Worm (Caenorhabditis elegans) whole organism, L4 larva: ENCODE results near the gene mcat-1.

Experiments used
- F10B5.3 ChIP-seq: sonication (generic microtip); optimal IDR thresholded peaks from 2 replicates; lab custom pipeline; 2016; ENCODE audit warnings: mild to moderate bottlenecking, missing genetic modification characterization, missing compliant biosample characterization
- R02D3.7 ChIP-seq: fragments of 150-350 bp; sonication (generic microtip); optimal IDR thresholded peaks from 3 replicates; lab custom pipeline; 2014; ENCODE audit warnings: missing biosample characterization, missing genetic modification characterization
- Y105C5A.15 ChIP-seq: fragments of 200-800 bp; sonication (Bioruptor generic); IDR thresholded peaks from 2 replicates; pipeline ENCODE4 v1.3.6; 2022; ENCODE audit warnings: missing genetic modification characterization, missing compliant biosample characterization
- ZK337.2 ChIP-seq: fragments of 200-800 bp; sonication (Bioruptor generic); IDR thresholded peaks from 2 replicates; pipeline ENCODE4 v1.3.6; 2022; ENCODE audit warnings: missing genetic modification reagents, missing genetic modification characterization, missing compliant biosample characterization
- ZK546.5 ChIP-seq, 2 experiments: sonication (generic microtip); optimal IDR thresholded peaks; 2 replicates each; lab custom pipeline; 2017; ENCODE audit warnings: missing biosample characterization in 2 of 2, missing genetic modification characterization in 2 of 2
- aly-2 ChIP-seq: sonication (generic microtip); optimal IDR thresholded peaks from 2 replicates; lab custom pipeline; 2018; ENCODE audit warnings: missing biosample characterization, missing genetic modification characterization
- ama-1 ChIP-seq: fragments of 150-350 bp; optimal IDR thresholded peaks from 2 replicates; lab custom pipeline; 2014; ENCODE audit warnings: inconsistent platforms, mixed read lengths
- arid-1 ChIP-seq: fragments of 200-800 bp; sonication (Bioruptor generic); conservative IDR thresholded peaks from 2 replicates; pipeline ENCODE4 v1.3.6; 2022; ENCODE audit warnings: missing genetic modification reagents, missing genetic modification characterization, missing compliant biosample characterization
- ceh-20 ChIP-seq: fragments of 200-800 bp; sonication (Bioruptor generic); IDR thresholded peaks from 2 replicates; pipeline ENCODE4 v1.3.6; 2022; ENCODE audit warnings: missing genetic modification reagents, missing genetic modification characterization, missing compliant biosample characterization
- ceh-28 ChIP-seq: fragments of 150-350 bp; optimal IDR thresholded peaks from 2 replicates; lab custom pipeline; 2014; ENCODE audit warnings: missing biosample characterization, missing genetic modification reagents, missing genetic modification characterization
- ceh-32 ChIP-seq: sonication (generic microtip); optimal IDR thresholded peaks from 2 replicates; lab custom pipeline; 2016; ENCODE audit warnings: mild to moderate bottlenecking, missing genetic modification characterization, missing compliant biosample characterization; ENCODE audit not compliant: poor library complexity
- daf-16 ChIP-seq, 3 experiments: sonication (generic microtip); optimal IDR thresholded peaks; 2 replicates each; lab custom pipeline; 2016 to 2017; ENCODE audit warnings: missing genetic modification characterization in 3 of 3, missing genetic modification reagents in 3 of 3, mild to moderate bottlenecking in 2 of 3, missing compliant biosample characterization in 2 of 3, missing biosample characterization in 1 of 3, moderate library complexity in 1 of 3
- daf-19 ChIP-seq: fragments of 200-800 bp; sonication (Bioruptor generic); conservative IDR thresholded peaks from 2 replicates; pipeline ENCODE4 v1.3.6; 2022; ENCODE audit warnings: missing genetic modification characterization, missing compliant biosample characterization
- dmd-6 ChIP-seq: fragments of 200-800 bp; sonication (Bioruptor generic); IDR thresholded peaks from 2 replicates; pipeline ENCODE4 v1.3.6; 2022; ENCODE audit warnings: missing genetic modification reagents, missing genetic modification characterization, missing compliant biosample characterization
- duxl-1 ChIP-seq: sonication (generic microtip); optimal IDR thresholded peaks from 2 replicates; lab custom pipeline; 2016; ENCODE audit warnings: mild to moderate bottlenecking, missing genetic modification characterization, moderate library complexity, missing compliant biosample characterization; ENCODE audit not compliant: poor library complexity
- dve-1 ChIP-seq: sonication (generic microtip); optimal IDR thresholded peaks from 2 replicates; lab custom pipeline; 2017; ENCODE audit warnings: antibody characterized with exemption, mild to moderate bottlenecking, missing genetic modification characterization, missing compliant biosample characterization; ENCODE audit not compliant: insufficient read depth
- egl-27 ChIP-seq: sonication (generic microtip); optimal IDR thresholded peaks from 3 replicates; lab custom pipeline; 2017; ENCODE audit warnings: missing biosample characterization, missing genetic modification reagents, missing genetic modification characterization
- egl-43 ChIP-seq: fragments of 200-800 bp; sonication (Bioruptor generic); IDR thresholded peaks from 2 replicates; pipeline ENCODE4 v1.3.6; 2022; ENCODE audit warnings: missing genetic modification reagents, missing genetic modification characterization, missing compliant biosample characterization
- fkh-10 ChIP-seq: fragments of 150-350 bp; optimal IDR thresholded peaks from 2 replicates; lab custom pipeline; 2014; ENCODE audit warnings: missing biosample characterization, missing genetic modification reagents, missing genetic modification characterization
- hif-1 ChIP-seq, 2 experiments: sonication (generic microtip); optimal IDR thresholded peaks; 2 replicates each; lab custom pipeline; 2016 to 2017; ENCODE audit warnings: missing compliant biosample characterization in 2 of 2, missing genetic modification characterization in 2 of 2, missing genetic modification reagents in 2 of 2, missing genotype in 2 of 2, mild to moderate bottlenecking in 1 of 2
- hmg-1.1 ChIP-seq: fragments of 200-800 bp; sonication (Bioruptor generic); IDR thresholded peaks from 2 replicates; pipeline ENCODE4 v1.3.6; 2022; ENCODE audit warnings: missing genetic modification reagents, missing genetic modification characterization, missing compliant biosample characterization
- lin-13 ChIP-seq: fragments of 150-350 bp; optimal IDR thresholded peaks from 2 replicates; lab custom pipeline; 2014; ENCODE audit warnings: missing biosample characterization, missing genetic modification reagents, missing genetic modification characterization
- lin-15B ChIP-seq: fragments of 150-350 bp; sonication (generic microtip); optimal IDR thresholded peaks from 3 replicates; lab custom pipeline; 2014; ENCODE audit warnings: missing biosample characterization, missing genetic modification characterization
- lin-38 ChIP-seq: fragments of 200-800 bp; sonication (Bioruptor generic); IDR thresholded peaks from 2 replicates; pipeline ENCODE4 v1.3.6; 2022; ENCODE audit warnings: missing genetic modification reagents, missing genetic modification characterization, missing compliant biosample characterization
- lir-3 ChIP-seq: sonication (generic microtip); optimal IDR thresholded peaks from 2 replicates; lab custom pipeline; 2016; ENCODE audit warnings: mild to moderate bottlenecking, missing genetic modification characterization, missing compliant biosample characterization
- madf-5 ChIP-seq, 2 experiments: fragments of 200-800 bp; sonication (Bioruptor generic); IDR thresholded peaks; 2 replicates each; pipeline ENCODE4 v1.3.6; 2022; ENCODE audit warnings: missing compliant biosample characterization in 2 of 2, missing genetic modification characterization in 2 of 2
- mdl-1 ChIP-seq, 2 experiments: fragments of 150-350 bp in 1 of 2; sonication (generic microtip) in 1 of 2; optimal IDR thresholded peaks; 2 replicates each; lab custom pipeline; 2014 to 2017; ENCODE audit warnings: missing biosample characterization in 2 of 2, missing genetic modification characterization in 2 of 2
- mdt-29 ChIP-seq: fragments of 200-800 bp; sonication (Bioruptor generic); IDR thresholded peaks from 2 replicates; pipeline ENCODE4 v1.3.6; 2022; ENCODE audit warnings: missing genetic modification reagents, missing genetic modification characterization, missing compliant biosample characterization
- nhr-10 ChIP-seq: fragments of 150-350 bp; optimal IDR thresholded peaks from 2 replicates; lab custom pipeline; 2014; ENCODE audit warnings: missing biosample characterization, missing genetic modification characterization
- nhr-102 ChIP-seq: sonication (generic microtip); optimal IDR thresholded peaks from 2 replicates; lab custom pipeline; 2016; ENCODE audit warnings: mild to moderate bottlenecking, missing genetic modification characterization, moderate library complexity, missing compliant biosample characterization
- nhr-11 ChIP-seq: fragments of 150-350 bp; optimal IDR thresholded peaks from 2 replicates; lab custom pipeline; 2014; ENCODE audit warnings: missing biosample characterization, missing genetic modification characterization
- nhr-111 ChIP-seq: fragments of 200-800 bp; sonication (Bioruptor generic); optimal IDR thresholded peaks from 2 replicates; lab custom pipeline; 2018; ENCODE audit warnings: mild to moderate bottlenecking, missing genetic modification characterization, missing compliant biosample characterization
- nhr-237 ChIP-seq: sonication (generic microtip); optimal IDR thresholded peaks from 2 replicates; lab custom pipeline; 2017; ENCODE audit warnings: missing biosample characterization, missing genetic modification characterization
- nhr-28 ChIP-seq: fragments of 150-350 bp; optimal IDR thresholded peaks from 2 replicates; lab custom pipeline; 2014; ENCODE audit warnings: missing biosample characterization, missing genetic modification characterization
- nhr-48 ChIP-seq: sonication (generic microtip); optimal IDR thresholded peaks from 2 replicates; lab custom pipeline; 2016; ENCODE audit warnings: mild to moderate bottlenecking, missing genetic modification characterization, missing compliant biosample characterization
- rbr-2 ChIP-seq: sonication (generic microtip); optimal IDR thresholded peaks from 2 replicates; lab custom pipeline; 2016; ENCODE audit warnings: missing genotype, missing genetic modification characterization, missing compliant biosample characterization
- snpc-1.2 ChIP-seq: fragments of 200-800 bp; sonication (Bioruptor generic); IDR thresholded peaks from 2 replicates; pipeline ENCODE4 v1.3.6; 2022; ENCODE audit warnings: missing genetic modification reagents, missing genetic modification characterization, missing compliant biosample characterization
- snpc-4 ChIP-seq: fragments of 150-350 bp; optimal IDR thresholded peaks from 2 replicates; lab custom pipeline; 2014; ENCODE audit warnings: missing biosample characterization, missing genetic modification characterization
- spr-1 ChIP-seq: sonication (generic microtip); optimal IDR thresholded peaks from 2 replicates; lab custom pipeline; 2016; ENCODE audit warnings: mild to moderate bottlenecking, missing genetic modification characterization, missing compliant biosample characterization
- spr-3 ChIP-seq: fragments of 200-800 bp; sonication (Bioruptor generic); optimal IDR thresholded peaks from 2 replicates; lab custom pipeline; 2018; ENCODE audit warnings: mild to moderate bottlenecking, missing genetic modification characterization, missing compliant biosample characterization
- tag-97 ChIP-seq: fragments of 200-800 bp; sonication (Bioruptor generic); IDR thresholded peaks from 2 replicates; pipeline ENCODE4 v1.3.6; 2022; ENCODE audit warnings: missing genetic modification characterization, missing compliant biosample characterization
- unc-62 ChIP-seq, 3 experiments: fragments of 150-350 bp in 1 of 3; sonication (generic microtip); optimal IDR thresholded peaks in 2 of 3; peaks in 1 of 3; 1 replicate in 1 of 3; 2 replicates in 2 of 3; lab custom pipeline; 2014 to 2017; ENCODE audit warnings: missing biosample characterization in 3 of 3, missing genetic modification characterization in 3 of 3, missing genetic modification reagents in 3 of 3, missing genotype in 1 of 3
- zag-1 ChIP-seq: fragments of 150-350 bp; optimal IDR thresholded peaks from 2 replicates; lab custom pipeline; 2014; ENCODE audit warnings: missing biosample characterization, missing genetic modification characterization
- zfp-2 ChIP-seq: sonication (generic microtip); optimal IDR thresholded peaks from 2 replicates; lab custom pipeline; 2016; ENCODE audit warnings: mild to moderate bottlenecking, missing genetic modification characterization, missing compliant biosample characterization
- zfp-3 ChIP-seq: fragments of 200-800 bp; sonication (Bioruptor generic); conservative IDR thresholded peaks from 2 replicates; pipeline ENCODE4 v1.3.6; 2022; ENCODE audit warnings: missing genetic modification reagents, missing genetic modification characterization, missing compliant biosample characterization
- zip-11 ChIP-seq: fragments of 200-800 bp; sonication (Bioruptor generic); IDR thresholded peaks from 2 replicates; pipeline ENCODE4 v1.3.6; 2022; ENCODE audit warnings: missing genetic modification characterization, missing compliant biosample characterization
- ztf-11 ChIP-seq: fragments of 150-350 bp; optimal IDR thresholded peaks from 2 replicates; lab custom pipeline; 2014; ENCODE audit warnings: missing biosample characterization, missing genetic modification characterization
- ztf-7 ChIP-seq: fragments of 150-350 bp; optimal IDR thresholded peaks from 2 replicates; lab custom pipeline; 2014; ENCODE audit warnings: missing biosample characterization, missing genetic modification characterization

The mcat-1 gene

ce11 chrII:43640-44039, 47.7 kb downstream of the mcat-1 start, which contains the start of gene nfyc-1 (continued):
- TF ChIP-seq mdt-29 (GFP tag; lab: Robert Waterston, UW): no peak
- no peak for TF ChIP-seq nhr-237 (tag; lab: Kevin White, UChicago)
- TF ChIP-seq mdl-1 (tag; optimal IDR thresholded peaks at IDR 0.05; lab: Kevin White, UChicago): no peak
- TF ChIP-seq rbr-2 (tag; lab: Kevin White, UChicago): peak; percentile 7
- TF ChIP-seq zip-11 (GFP tag; lab: Robert Waterston, UW): no peak
- no peak for TF ChIP-seq spr-1 (tag; lab: Kevin White, UChicago)
- TF ChIP-seq spr-3 (GFP tag; lab: Kevin White, UChicago): no peak
- no peak for TF ChIP-seq Y105C5A.15 (GFP tag; lab: Robert Waterston, UW)
- peak; percentile 60 for TF ChIP-seq dve-1
- TF ChIP-seq F10B5.3: no peak
- TF ChIP-seq nhr-111: no peak
- peak; percentile 63 for TF ChIP-seq lin-13
- TF ChIP-seq snpc-4 (tag; lab: Kevin White, UChicago): no peak
- no peak for TF ChIP-seq nhr-48 (tag; lab: Kevin White, UChicago)
- no peak for TF ChIP-seq egl-27
- TF ChIP-seq madf-5 (GFP tag; IDR thresholded peaks at IDR 0.05; lab: Robert Waterston, UW): no peak
- TF ChIP-seq fkh-10 (GFP tag; lab: Kevin White, UChicago): peak; percentile 20
- TF ChIP-seq daf-19 (GFP tag; lab: Robert Waterston, UW): no peak
- no peak for TF ChIP-seq dmd-6 (GFP tag; lab: Robert Waterston, UW)
- TF ChIP-seq snpc-1.2 (GFP tag; lab: Robert Waterston, UW): no peak
- TF ChIP-seq tag-97 (GFP tag; lab: Robert Waterston, UW): no peak
- no peak for TF ChIP-seq nhr-102 (tag; lab: Kevin White, UChicago)
- peak; percentile 7 for TF ChIP-seq duxl-1
- peak; percentile 0 for TF ChIP-seq ztf-7 (tag; lab: Kevin White, UChicago)
- no peak for TF ChIP-seq zfp-2
- TF ChIP-seq ZK546.5 (tag; optimal IDR thresholded peaks at IDR 0.05; lab: Kevin White, UChicago): no peak
- peak; percentile 22 for TF ChIP-seq ama-1 (lab: Kevin White, UChicago)
- TF ChIP-seq zfp-3 (GFP tag; lab: Robert Waterston, UW): no peak
- 0 out of 2 replicates have a peak, but pooled peaks have one; percentile 34 for TF ChIP-seq arid-1 (GFP tag; lab: Robert Waterston, UW)
- TF ChIP-seq ceh-20 (GFP tag; lab: Robert Waterston, UW): no peak
- TF ChIP-seq zag-1 (tag; lab: Kevin White, UChicago): no peak
- no peak for TF ChIP-seq ceh-32 (tag; lab: Kevin White, UChicago)
- no peak for TF ChIP-seq R02D3.7 (tag; lab: Kevin White, UChicago)
- TF ChIP-seq hif-1 (tag; optimal IDR thresholded peaks at IDR 0.05; lab: Kevin White, UChicago): peak in 1 of 2 experiments; percentile 5
- TF ChIP-seq nhr-10 (tag; lab: Kevin White, UChicago): no peak
- TF ChIP-seq lin-15B (tag; lab: Kevin White, UChicago): no peak
- TF ChIP-seq aly-2 (tag; lab: Kevin White, UChicago): no peak
- TF ChIP-seq nhr-28 (tag; lab: Kevin White, UChicago): peak; percentile 51
- TF ChIP-seq egl-43: no peak
- no peak for TF ChIP-seq lir-3
- TF ChIP-seq unc-62 (GFP tag; optimal IDR thresholded peaks at IDR 0.05 in 1 of 2; lab: Kevin White, UChicago): no peak
- TF ChIP-seq unc-62 (tag; optimal IDR thresholded peaks at IDR 0.05; lab: Kevin White, UChicago): no peak
- TF ChIP-seq daf-16 (GFP tag; optimal IDR thresholded peaks at IDR 0.05; lab: Kevin White, UChicago): no peak
- peak; percentile 35 for TF ChIP-seq daf-16 (tag; optimal IDR thresholded peaks at IDR 0.05; lab: Kevin White, UChicago)
- no peak for TF ChIP-seq ZK337.2 (GFP tag; lab: Robert Waterston, UW)
- TF ChIP-seq ztf-11 (tag; lab: Kevin White, UChicago): no peak
- peak; percentile 89 for TF ChIP-seq lin-38 (GFP tag; lab: Robert Waterston, UW)
- no peak for TF ChIP-seq nhr-11 (tag; lab: Kevin White, UChicago)
- peak; percentile 52; the same call in 1 of the 2 replicates for TF ChIP-seq hmg-1.1 (GFP tag; lab: Robert Waterston, UW)
- no peak for TF ChIP-seq ceh-28 (tag; lab: Kevin White, UChicago)
- TF ChIP-seq, all 104 proteins: peak for 19
